Fruit fly (Drosophila melanogaster): Measurements from ENCODE around the gene CG11537.

DNA sequence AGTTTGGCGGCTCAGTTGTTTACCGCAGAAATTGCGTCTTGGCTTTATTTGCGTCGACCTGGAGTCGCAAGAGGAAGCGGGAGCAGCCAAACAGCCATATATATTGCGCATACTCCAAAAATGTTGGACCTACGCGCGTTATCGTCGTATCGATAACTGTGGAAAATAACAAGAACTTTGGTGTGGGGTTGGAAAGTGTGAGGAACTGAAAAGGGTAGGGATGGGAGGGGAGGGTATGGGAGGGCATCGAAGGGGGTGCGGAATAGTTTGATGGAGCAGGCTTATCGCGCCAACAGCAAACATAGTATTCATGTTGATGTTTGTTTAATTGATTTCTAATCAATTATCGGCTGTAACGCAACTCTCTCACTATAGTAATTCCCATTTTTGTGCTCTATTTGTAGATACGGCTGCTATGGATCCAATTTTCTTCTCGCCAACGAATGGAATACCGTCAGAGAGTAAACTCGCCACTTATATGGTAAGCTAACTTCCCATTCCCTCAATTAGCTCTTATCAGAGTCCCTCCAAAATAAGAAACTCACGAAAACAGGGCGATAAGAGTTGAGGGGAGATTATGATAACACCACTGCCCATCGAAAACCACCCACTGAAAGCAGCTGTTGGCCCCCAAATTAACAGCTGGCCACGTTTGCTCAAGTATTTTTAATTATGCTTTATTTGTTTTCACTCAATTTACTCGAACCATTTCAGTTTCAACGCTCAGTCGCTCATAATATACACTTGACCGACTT, 59.8 kb downstream of the CG11537 start:
- TF ChIP-seq nmo (GFP tag; optimal IDR thresholded peaks at IDR 0.05) (no peak), CG17328 (GFP tag; IDR thresholded peaks at IDR 0.05) (peak; percentile 52; the same call in 1 of the 2 replicates), H2.0 (GFP tag; IDR thresholded peaks at IDR 0.05) (no peak), CG6791 (GFP tag; IDR thresholded peaks at IDR 0.05; ENCODE audit: partially characterized antibody) (peak; percentile 67; the same call in 1 of the 3 replicates), Blimp-1 (GFP tag; optimal IDR thresholded peaks at IDR 0.05) (peak; percentile 71), zf30C (GFP tag; optimal IDR thresholded peaks at IDR 0.05) (no peak), Myb (GFP tag; optimal IDR thresholded peaks at IDR 0.05) (peak; percentile 17), CG34376 (GFP tag; optimal IDR thresholded peaks at IDR 0.05) (peak; percentile 95)

All from whole organism, embryonic.